Worm (Caenorhabditis elegans) whole organism, midembryonic: ENCODE results near the gene D1014.2.

Experiments used
- T22C8.4 ChIP-seq: fragments of 200-800 bp; sonication (Bioruptor generic); IDR thresholded peaks from 2 replicates; pipeline ENCODE4 v1.3.6; 2022; ENCODE audit warnings: missing genetic modification characterization, missing compliant biosample characterization
- cog-1 ChIP-seq: sonication (generic microtip); optimal IDR thresholded peaks from 2 replicates; lab custom pipeline; 2016; ENCODE audit warnings: missing genetic modification characterization, missing compliant biosample characterization
- flt-1 ChIP-seq: fragments of 200-800 bp; sonication (Bioruptor generic); IDR thresholded peaks from 2 replicates; pipeline ENCODE4 v1.3.6; 2022; ENCODE audit warnings: missing genetic modification characterization, missing compliant biosample characterization
- klf-2 ChIP-seq: fragments of 200-800 bp; sonication (Bioruptor generic); conservative IDR thresholded peaks from 2 replicates; pipeline ENCODE4 v1.3.6; 2022; ENCODE audit warnings: missing genetic modification reagents, missing genetic modification characterization, missing compliant biosample characterization
- med-1 ChIP-seq: sonication (generic microtip); optimal IDR thresholded peaks from 2 replicates; lab custom pipeline; 2017; ENCODE audit warnings: missing genetic modification characterization, mild to moderate bottlenecking, missing compliant biosample characterization, antibody characterized with exemption, missing genetic modification reagents; ENCODE audit not compliant: insufficient read depth
- ref-1 ChIP-seq: fragments of 200-800 bp; sonication (Bioruptor generic); conservative IDR thresholded peaks from 2 replicates; pipeline ENCODE4 v1.3.6; 2022; ENCODE audit warnings: missing genetic modification reagents, missing genetic modification characterization, missing compliant biosample characterization
- tab-1 ChIP-seq: fragments of 200-800 bp; sonication (Bioruptor generic); IDR thresholded peaks from 2 replicates; pipeline ENCODE4 v1.3.6; 2022; ENCODE audit warnings: missing genetic modification characterization, missing compliant biosample characterization
- ztf-23 ChIP-seq: fragments of 200-800 bp; sonication (Bioruptor generic); IDR thresholded peaks from 2 replicates; pipeline ENCODE4 v1.3.6; 2022; ENCODE audit warnings: missing genetic modification reagents, missing genetic modification characterization, missing compliant biosample characterization
- ztf-29 ChIP-seq: fragments of 200-800 bp; sonication (Bioruptor generic); IDR thresholded peaks from 2 replicates; pipeline ENCODE4 v1.3.6; 2022; ENCODE audit warnings: missing genetic modification reagents, missing genetic modification characterization, missing compliant biosample characterization

D1014.2 gene

ce11 chrV:8120868-8121267 lies 22.8 kb upstream of the D1014.2 start, which contains the start of gene D1014.6:
D1014.6 (plus strand) TSS chrV:8121168.
- no peak for TF ChIP-seq klf-2 (GFP tag; lab: Robert Waterston, UW)
- no peak for TF ChIP-seq tab-1 (GFP tag; lab: Robert Waterston, UW)
- TF ChIP-seq cog-1 (tag; lab: Kevin White, UChicago) = no peak
- no peak for TF ChIP-seq med-1 (GFP tag; lab: Kevin White, UChicago)
- TF ChIP-seq ztf-23 (GFP tag; lab: Robert Waterston, UW) = no peak
- TF ChIP-seq flt-1 = no peak

ce11 chrV:8123384-8123783 lies 20.3 kb upstream of the D1014.2 start, which contains the start of gene D1014.5:
D1014.5 (plus strand) TSS chrV:8123684.
- TF ChIP-seq klf-2 (GFP tag; lab: Robert Waterston, UW) (no peak), cog-1 (tag; lab: Kevin White, UChicago) (no peak), T22C8.4 (GFP tag; lab: Robert Waterston, UW) (no peak), tab-1 (GFP tag; lab: Robert Waterston, UW) (no peak), ztf-23 (GFP tag; lab: Robert Waterston, UW) (no peak), ztf-29 (GFP tag; lab: Robert Waterston, UW) (no peak), ref-1 (GFP tag; lab: Robert Waterston, UW) (no peak), flt-1 (no peak), med-1 (GFP tag; lab: Kevin White, UChicago) (no peak)

ce11 chrV:8129252-8129651 lies 14.5 kb upstream of the D1014.2 start, which contains the start of gene spr-1:
spr-1 (minus strand) TSS chrV:8129352.
- TF ChIP-seq ref-1 (GFP tag; lab: Robert Waterston, UW) = no peak

ce11 chrV:8129719-8130118 lies 14.0 kb upstream of the D1014.2 start:
- no peak for TF ChIP-seq T22C8.4 (GFP tag; lab: Robert Waterston, UW)
- no peak for TF ChIP-seq ztf-23 (GFP tag; lab: Robert Waterston, UW)
- no peak for TF ChIP-seq klf-2 (GFP tag; lab: Robert Waterston, UW)
- TF ChIP-seq ztf-29 (GFP tag; lab: Robert Waterston, UW) = no peak

ce11 chrV:8130149-8130661 lies 13.5 kb upstream of the D1014.2 start, which contains the start of gene snap-1:
snap-1 (plus strand) TSS chrV:8130611.
- no peak for TF ChIP-seq cog-1 (tag; lab: Kevin White, UChicago)
- TF ChIP-seq ztf-29 (GFP tag; lab: Robert Waterston, UW) = no peak
- TF ChIP-seq ref-1 (GFP tag; lab: Robert Waterston, UW) = no peak
- no peak for TF ChIP-seq T22C8.4 (GFP tag; lab: Robert Waterston, UW)
- TF ChIP-seq flt-1 = no peak
- no peak for TF ChIP-seq ztf-23 (GFP tag; lab: Robert Waterston, UW)
- no peak for TF ChIP-seq tab-1 (GFP tag; lab: Robert Waterston, UW)
- no peak for TF ChIP-seq med-1 (GFP tag; lab: Kevin White, UChicago)
- TF ChIP-seq klf-2 (GFP tag; lab: Robert Waterston, UW) = no peak

- no peak for TF ChIP-seq med-1 (GFP tag; lab: Kevin White, UChicago)
- no peak for TF ChIP-seq cog-1 (tag; lab: Kevin White, UChicago)
- TF ChIP-seq ztf-29 (GFP tag; lab: Robert Waterston, UW) = no peak
- TF ChIP-seq klf-2 (GFP tag; lab: Robert Waterston, UW) = no peak
- TF ChIP-seq T22C8.4 (GFP tag; lab: Robert Waterston, UW) = no peak
- TF ChIP-seq ztf-23 (GFP tag; lab: Robert Waterston, UW) = no peak
- no peak for TF ChIP-seq tab-1 (GFP tag; lab: Robert Waterston, UW)
- no peak for TF ChIP-seq ref-1 (GFP tag; lab: Robert Waterston, UW)
- TF ChIP-seq flt-1 = no peak
Measured at ce11 chrV:8130812-8131211, 12.9 kb upstream of the D1014.2 start.

- no peak for TF ChIP-seq cog-1 (tag; lab: Kevin White, UChicago)
- TF ChIP-seq T22C8.4 (GFP tag; lab: Robert Waterston, UW) = no peak
- no peak for TF ChIP-seq flt-1
- TF ChIP-seq klf-2 (GFP tag; lab: Robert Waterston, UW) = no peak
- TF ChIP-seq ztf-23 (GFP tag; lab: Robert Waterston, UW) = no peak
- no peak for TF ChIP-seq ztf-29 (GFP tag; lab: Robert Waterston, UW)
- TF ChIP-seq med-1 (GFP tag; lab: Kevin White, UChicago) = no peak
- TF ChIP-seq ref-1 (GFP tag; lab: Robert Waterston, UW) = no peak
- TF ChIP-seq tab-1 (GFP tag; lab: Robert Waterston, UW) = no peak
Measured at ce11 chrV:8131628-8132027, 12.1 kb upstream of the D1014.2 start.

- no peak for TF ChIP-seq ztf-23 (GFP tag; lab: Robert Waterston, UW)
- no peak for TF ChIP-seq ztf-29 (GFP tag; lab: Robert Waterston, UW)
- TF ChIP-seq med-1 (GFP tag; lab: Kevin White, UChicago) = no peak
- TF ChIP-seq T22C8.4 (GFP tag; lab: Robert Waterston, UW) = no peak
- no peak for TF ChIP-seq tab-1 (GFP tag; lab: Robert Waterston, UW)
- no peak for TF ChIP-seq cog-1 (tag; lab: Kevin White, UChicago)
- TF ChIP-seq ref-1 (GFP tag; lab: Robert Waterston, UW) = no peak
Measured at ce11 chrV:8132926-8133325, 10.8 kb upstream of the D1014.2 start, which contains the start of gene D1014.4. D1014.4 (plus strand) TSS chrV:8133226.

- TF ChIP-seq flt-1 (no peak), med-1 (GFP tag; lab: Kevin White, UChicago) (no peak), T22C8.4 (GFP tag; lab: Robert Waterston, UW) (no peak), cog-1 (tag; lab: Kevin White, UChicago) (no peak), ztf-29 (GFP tag; lab: Robert Waterston, UW) (no peak), tab-1 (GFP tag; lab: Robert Waterston, UW) (no peak), ztf-23 (GFP tag; lab: Robert Waterston, UW) (no peak), ref-1 (GFP tag; lab: Robert Waterston, UW) (no peak), klf-2 (GFP tag; lab: Robert Waterston, UW) (no peak)
Measured at ce11 chrV:8144515-8144914, 810 bp downstream of the D1014.2 start.
